Worm (Caenorhabditis elegans) whole organism, L1 larva: ENCODE results near the gene jun-1.

Experiments used
- aha-1 ChIP-seq: fragments of 150-350 bp; optimal IDR thresholded peaks from 2 replicates; lab custom pipeline; 2014; ENCODE audit warnings: missing biosample characterization, missing genetic modification characterization
- alr-1 ChIP-seq: fragments of 200-800 bp; sonication (Bioruptor generic); optimal IDR thresholded peaks from 2 replicates; lab custom pipeline; 2018; ENCODE audit warnings: borderline replicate concordance, mild to moderate bottlenecking, missing genetic modification characterization, missing compliant biosample characterization
- aly-2 ChIP-seq: fragments of 150-350 bp; optimal IDR thresholded peaks from 2 replicates; lab custom pipeline; 2014; ENCODE audit warnings: missing biosample characterization, missing genetic modification characterization
- ama-1 ChIP-seq: fragments of 150-350 bp; optimal IDR thresholded peaks from 2 replicates; lab custom pipeline; 2014
- ceh-8 ChIP-seq: fragments of 200-800 bp; sonication (Bioruptor generic); optimal IDR thresholded peaks from 2 replicates; lab custom pipeline; 2018; ENCODE audit warnings: mild to moderate bottlenecking, missing genetic modification characterization, moderate library complexity, missing compliant biosample characterization
- ceh-82 ChIP-seq, 3 experiments: fragments of 150-350 bp in 1 of 3; sonication (generic microtip) in 2 of 3; optimal IDR thresholded peaks; 2 replicates each; lab custom pipeline; 2014 to 2017; ENCODE audit warnings: missing biosample characterization in 3 of 3, missing genetic modification characterization in 3 of 3
- ceh-88 ChIP-seq: fragments of 200-800 bp; sonication (Bioruptor generic); IDR thresholded peaks from 2 replicates; pipeline ENCODE4 v1.3.6; 2022; ENCODE audit warnings: missing genetic modification characterization, missing compliant biosample characterization
- ceh-90 ChIP-seq: sonication (generic microtip); optimal IDR thresholded peaks from 2 replicates; lab custom pipeline; 2016; ENCODE audit warnings: missing genetic modification characterization, missing compliant biosample characterization
- ces-1 ChIP-seq: fragments of 150-350 bp; optimal IDR thresholded peaks from 2 replicates; lab custom pipeline; 2014; ENCODE audit warnings: missing biosample characterization, missing genetic modification reagents, missing genetic modification characterization
- dpl-1 ChIP-seq, 3 experiments: fragments of 150-350 bp in 2 of 3; sonication (generic microtip) in 1 of 3; optimal IDR thresholded peaks; 2 replicates each; lab custom pipeline; 2014 to 2017; ENCODE audit warnings: missing biosample characterization in 3 of 3, missing genetic modification characterization in 3 of 3, missing genetic modification reagents in 3 of 3
- dsc-1 ChIP-seq: sonication (generic microtip); optimal IDR thresholded peaks from 2 replicates; lab custom pipeline; 2016; ENCODE audit warnings: mild to moderate bottlenecking, missing genetic modification characterization, missing compliant biosample characterization
- efl-1 ChIP-seq, 4 experiments: fragments of 150-350 bp; optimal IDR thresholded peaks in 3 of 4; peaks in 1 of 4; 1 replicate in 1 of 4; 2 replicates in 3 of 4; lab custom pipeline; 2014; ENCODE audit warnings: missing biosample characterization in 2 of 4, missing genetic modification characterization in 2 of 4, missing genetic modification reagents in 2 of 4
- efl-3 ChIP-seq: fragments of 200-800 bp; sonication (Bioruptor generic); optimal IDR thresholded peaks from 2 replicates; lab custom pipeline; 2018; ENCODE audit warnings: mild to moderate bottlenecking, missing genetic modification characterization, missing compliant biosample characterization
- elt-2 ChIP-seq: sonication (generic microtip); optimal IDR thresholded peaks from 2 replicates; lab custom pipeline; 2016; ENCODE audit warnings: missing genetic modification characterization, mild to moderate bottlenecking, inconsistent platforms, missing compliant biosample characterization, missing genetic modification reagents
- elt-3 ChIP-seq, 6 experiments: fragments of 150-350 bp in 1 of 6; sonication (generic microtip); optimal IDR thresholded peaks; 2 replicates each; lab custom pipeline; 2017 to 2018; ENCODE audit warnings: missing biosample characterization in 6 of 6, missing genetic modification characterization in 6 of 6, inconsistent platforms in 1 of 6
- ets-5 ChIP-seq: fragments of 200-800 bp; sonication (Bioruptor generic); IDR thresholded peaks from 2 replicates; pipeline ENCODE4 v1.3.6; 2022; ENCODE audit warnings: missing genetic modification characterization, missing compliant biosample characterization
- grh-1 ChIP-seq: fragments of 200-800 bp; sonication (Bioruptor generic); IDR thresholded peaks from 2 replicates; pipeline ENCODE4 v1.3.6; 2022; ENCODE audit warnings: missing genetic modification reagents, missing genetic modification characterization, missing compliant biosample characterization
- hlh-4 ChIP-seq: sonication (generic microtip); optimal IDR thresholded peaks from 2 replicates; lab custom pipeline; 2016; ENCODE audit warnings: mild to moderate bottlenecking, missing genetic modification characterization, missing compliant biosample characterization
- jun-1 ChIP-seq: fragments of 150-350 bp; optimal IDR thresholded peaks from 2 replicates; lab custom pipeline; 2014; ENCODE audit warnings: missing biosample characterization, missing genetic modification reagents, missing genetic modification characterization
- lin-14 ChIP-seq: fragments of 200-800 bp; sonication (Bioruptor generic); optimal IDR thresholded peaks from 2 replicates; lab custom pipeline; 2018; ENCODE audit warnings: mild to moderate bottlenecking, missing genetic modification characterization, moderate library complexity, missing compliant biosample characterization
- lin-15B ChIP-seq: fragments of 150-350 bp; sonication (generic microtip); optimal IDR thresholded peaks from 3 replicates; lab custom pipeline; 2014; ENCODE audit warnings: missing biosample characterization, missing genetic modification characterization
- lin-35 ChIP-seq, 2 experiments: fragments of 150-350 bp; optimal IDR thresholded peaks; 2 replicates each; lab custom pipeline; 2014; ENCODE audit warnings: missing biosample characterization in 2 of 2, missing genetic modification characterization in 2 of 2, missing genetic modification reagents in 2 of 2
- lir-3 ChIP-seq: sonication (generic microtip); optimal IDR thresholded peaks from 2 replicates; lab custom pipeline; 2016; ENCODE audit warnings: mild to moderate bottlenecking, missing genetic modification characterization, moderate library complexity, missing compliant biosample characterization; ENCODE audit not compliant: poor library complexity
- lsy-2 ChIP-seq, 2 experiments: fragments of 150-350 bp; optimal IDR thresholded peaks; 2 replicates each; lab custom pipeline; 2014; ENCODE audit warnings: missing biosample characterization in 2 of 2, missing genetic modification characterization in 2 of 2
- mab-9 ChIP-seq: fragments of 200-800 bp; sonication (Bioruptor generic); IDR thresholded peaks from 2 replicates; pipeline ENCODE4 v1.3.6; 2022; ENCODE audit warnings: missing genetic modification reagents, missing genetic modification characterization, missing compliant biosample characterization
- mep-1 ChIP-seq: fragments of 150-350 bp; optimal IDR thresholded peaks from 2 replicates; lab custom pipeline; 2014; ENCODE audit warnings: missing biosample characterization, missing genetic modification characterization
- nhr-11 ChIP-seq: fragments of 150-350 bp; optimal IDR thresholded peaks from 2 replicates; lab custom pipeline; 2014; ENCODE audit warnings: missing biosample characterization, missing genetic modification characterization
- nhr-20 ChIP-seq: sonication (generic microtip); optimal IDR thresholded peaks from 2 replicates; lab custom pipeline; 2016; ENCODE audit warnings: mild to moderate bottlenecking, missing genetic modification characterization, missing compliant biosample characterization
- nhr-71 ChIP-seq: sonication (generic microtip); optimal IDR thresholded peaks from 2 replicates; lab custom pipeline; 2016; ENCODE audit warnings: mild to moderate bottlenecking, missing genetic modification characterization, moderate library complexity, missing compliant biosample characterization
- nhr-76 ChIP-seq: sonication (generic microtip); optimal IDR thresholded peaks from 2 replicates; lab custom pipeline; 2017; ENCODE audit warnings: missing biosample characterization, missing genetic modification characterization
- nhr-84 ChIP-seq: sonication (generic microtip); optimal IDR thresholded peaks from 2 replicates; lab custom pipeline; 2017; ENCODE audit warnings: missing biosample characterization, missing genetic modification characterization
- nhr-85 ChIP-seq: sonication (generic microtip); peaks from one replicate; lab custom pipeline; 2016; ENCODE audit warnings: missing genetic modification characterization, inconsistent platforms, missing compliant biosample characterization
- pqm-1 ChIP-seq: sonication (generic microtip); optimal IDR thresholded peaks from 3 replicates; lab custom pipeline; 2017; ENCODE audit warnings: missing biosample characterization, missing genetic modification characterization
- snpc-4 ChIP-seq: fragments of 150-350 bp; optimal IDR thresholded peaks from 2 replicates; lab custom pipeline; 2014; ENCODE audit warnings: missing biosample characterization, missing genetic modification characterization
- snu-23 ChIP-seq: sonication (generic microtip); optimal IDR thresholded peaks from 2 replicates; lab custom pipeline; 2016; ENCODE audit warnings: missing genetic modification characterization, missing compliant biosample characterization
- sptf-1 ChIP-seq: fragments of 150-350 bp; optimal IDR thresholded peaks from 2 replicates; lab custom pipeline; 2014; ENCODE audit warnings: missing biosample characterization, missing genetic modification characterization
- tbx-2 ChIP-seq: sonication (generic microtip); optimal IDR thresholded peaks from 2 replicates; lab custom pipeline; 2016; ENCODE audit warnings: missing genetic modification characterization, missing compliant biosample characterization
- unc-62 ChIP-seq: fragments of 150-350 bp; optimal IDR thresholded peaks from 2 replicates; lab custom pipeline; 2014; ENCODE audit warnings: missing biosample characterization, missing genetic modification reagents, missing genetic modification characterization
- unc-98 ChIP-seq: fragments of 200-800 bp; sonication (Bioruptor generic); IDR thresholded peaks from 2 replicates; pipeline ENCODE4 v1.3.6; 2022; ENCODE audit warnings: missing genetic modification characterization, missing compliant biosample characterization
- xbp-1 ChIP-seq: sonication (generic microtip); optimal IDR thresholded peaks from 2 replicates; lab custom pipeline; 2016; ENCODE audit warnings: missing genetic modification characterization, missing compliant biosample characterization
- zip-4 ChIP-seq: fragments of 200-800 bp; sonication (Bioruptor generic); optimal IDR thresholded peaks from 2 replicates; lab custom pipeline; 2018; ENCODE audit warnings: mild to moderate bottlenecking, missing genetic modification characterization, moderate library complexity, missing compliant biosample characterization
- ztf-11 ChIP-seq, 2 experiments: sonication (generic microtip); optimal IDR thresholded peaks; 2 replicates each; lab custom pipeline; 2016 to 2017; ENCODE audit warnings: missing genetic modification characterization in 2 of 2, missing biosample characterization in 1 of 2, missing compliant biosample characterization in 1 of 2
- ztf-4 ChIP-seq: fragments of 150-350 bp; optimal IDR thresholded peaks from 2 replicates; lab custom pipeline; 2014; ENCODE audit warnings: missing biosample characterization, missing genetic modification characterization

jun-1 gene

ce11 chrII:9093584-9093983, 19.4 kb upstream of the jun-1 start, which contains the start of gene C07H4.1:
Gene C07H4.1, minus strand, starts transcription at chrII:9093684.
- no peak for TF ChIP-seq ceh-82 (tag; optimal IDR thresholded peaks at IDR 0.05; lab: Kevin White, UChicago)
- no peak for TF ChIP-seq aly-2 (tag; lab: Kevin White, UChicago)
- TF ChIP-seq, all 84 proteins: peak for 0

ce11 chrII:9094247-9094790, 18.6 kb upstream of the jun-1 start:
- TF ChIP-seq pqm-1, result peak; percentile 65
- no peak for TF ChIP-seq ztf-4 (tag; lab: Kevin White, UChicago)
- TF ChIP-seq dsc-1 (tag; lab: Kevin White, UChicago), result peak; percentile 55
- no peak for TF ChIP-seq efl-1 (optimal IDR thresholded peaks at IDR 0.05; lab: Kevin White, UChicago)
- TF ChIP-seq efl-1 (GFP tag; optimal IDR thresholded peaks at IDR 0.05 in 1 of 2; lab: Kevin White, UChicago), result peak in 1 of 2 experiments; percentile 81
- no peak for TF ChIP-seq nhr-84
- TF ChIP-seq snu-23 (GFP tag; lab: Kevin White, UChicago), result no peak
- TF ChIP-seq lin-14, result peak; percentile 9

DNA sequence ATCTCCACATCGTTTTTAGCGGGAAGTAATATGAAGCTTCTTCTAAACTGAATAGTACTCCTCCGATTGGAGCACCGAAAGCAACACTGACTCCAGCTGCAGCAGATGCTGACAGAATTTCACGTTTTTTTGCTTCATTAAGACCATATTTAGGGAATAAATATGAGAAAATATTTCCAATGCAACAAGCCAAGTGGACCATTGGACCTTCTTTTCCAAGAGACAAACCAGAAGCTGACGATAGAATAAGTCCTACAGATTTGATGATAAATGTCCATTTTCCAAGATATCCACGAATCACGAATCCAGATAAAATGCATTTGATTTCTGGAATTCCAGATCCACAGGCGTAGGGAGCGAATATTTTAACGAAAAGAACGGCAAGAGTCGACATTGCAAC, 15.7 kb upstream of the jun-1 start:
- TF ChIP-seq nhr-11, result no peak
- TF ChIP-seq nhr-76 (tag; lab: Kevin White, UChicago), result no peak
- no peak for TF ChIP-seq efl-1 (optimal IDR thresholded peaks at IDR 0.05; lab: Kevin White, UChicago)
- no peak for TF ChIP-seq efl-1 (GFP tag; optimal IDR thresholded peaks at IDR 0.05 in 1 of 2; lab: Kevin White, UChicago)
- TF ChIP-seq lsy-2 (tag; optimal IDR thresholded peaks at IDR 0.05; lab: Kevin White, UChicago), result no peak
- TF ChIP-seq lin-14, result no peak

DNA sequence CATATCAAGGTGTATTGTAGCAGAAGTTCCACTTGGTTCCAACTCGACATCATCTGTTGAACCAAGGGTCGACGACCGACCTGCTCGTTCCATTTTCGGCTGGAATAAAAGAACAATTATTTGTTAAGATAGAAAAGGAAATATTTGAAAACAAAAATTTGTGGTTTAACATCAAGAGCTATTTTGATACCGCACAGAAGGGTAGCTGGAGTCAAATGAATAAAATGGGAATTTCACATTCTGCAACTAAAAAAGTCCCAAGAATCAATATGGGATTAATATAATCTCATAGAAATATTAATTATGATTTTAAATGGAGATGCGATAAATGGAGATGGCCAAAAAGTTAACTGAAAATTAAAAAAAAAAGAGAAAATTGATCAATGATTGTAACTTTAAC, 14.5 kb upstream of the jun-1 start, which contains the start of gene clh-5:
TSS of gene clh-5 (minus strand) at position 101 of the 400 bp plus-strand sequence.
- TF ChIP-seq nhr-20 (tag; lab: Kevin White, UChicago) (no peak), ztf-11 (tag; optimal IDR thresholded peaks at IDR 0.05; lab: Kevin White, UChicago) (no peak), lin-35 (GFP tag; optimal IDR thresholded peaks at IDR 0.05; lab: Kevin White, UChicago) (no peak), ceh-88 (GFP tag; lab: Robert Waterston, UW) (no peak), xbp-1 (tag; lab: Kevin White, UChicago) (no peak), aha-1 (tag; lab: Kevin White, UChicago) (no peak), efl-3 (GFP tag; lab: Kevin White, UChicago) (no peak), mep-1 (no peak), zip-4 (GFP tag; lab: Kevin White, UChicago) (no peak), hlh-4 (no peak), elt-3 (tag; optimal IDR thresholded peaks at IDR 0.05; lab: Kevin White, UChicago) (no peak), ceh-82 (tag; optimal IDR thresholded peaks at IDR 0.05; lab: Kevin White, UChicago) (no peak), jun-1 (tag; lab: Kevin White, UChicago) (no peak), dsc-1 (tag; lab: Kevin White, UChicago) (no peak)

- peak; percentile 71 for TF ChIP-seq tbx-2 (tag; lab: Kevin White, UChicago)
- no peak for TF ChIP-seq ceh-88 (GFP tag; lab: Robert Waterston, UW)
- TF ChIP-seq ama-1 (lab: Kevin White, UChicago), result no peak
- peak; percentile 72 for TF ChIP-seq lin-14
- TF ChIP-seq nhr-71 (tag; lab: Kevin White, UChicago), result peak; percentile 88
- peak; percentile 11 for TF ChIP-seq elt-2 (tag; lab: Kevin White, UChicago)
- TF ChIP-seq mep-1, result peak; percentile 89
- peak; percentile 71 to 82 (median 81) for TF ChIP-seq dpl-1 (GFP tag; optimal IDR thresholded peaks at IDR 0.05; lab: Kevin White, UChicago)
- peak; percentile 9 for TF ChIP-seq lir-3 (tag; lab: Kevin White, UChicago)
- TF ChIP-seq ces-1 (GFP tag; lab: Kevin White, UChicago), result no peak
- no peak for TF ChIP-seq ceh-90 (tag; lab: Kevin White, UChicago)
- TF ChIP-seq snpc-4 (tag; lab: Kevin White, UChicago), result peak; percentile 64
- TF ChIP-seq ceh-82 (tag; optimal IDR thresholded peaks at IDR 0.05; lab: Kevin White, UChicago), result peak; percentile 67 to 68 (median 67)
- no peak for TF ChIP-seq unc-98 (GFP tag; lab: Robert Waterston, UW)
- peak; percentile 38 for TF ChIP-seq ceh-8 (GFP tag; lab: Kevin White, UChicago)
- no peak for TF ChIP-seq unc-62 (GFP tag; lab: Kevin White, UChicago)
- peak; percentile 82 for TF ChIP-seq nhr-85 (tag; lab: Kevin White, UChicago)
- no peak for TF ChIP-seq alr-1 (tag; lab: Kevin White, UChicago)
- peak; percentile 71 to 85 for TF ChIP-seq efl-1 (optimal IDR thresholded peaks at IDR 0.05; lab: Kevin White, UChicago)
- peak; percentile 76 to 98 for TF ChIP-seq efl-1 (GFP tag; optimal IDR thresholded peaks at IDR 0.05 in 1 of 2; lab: Kevin White, UChicago)
- no peak for TF ChIP-seq sptf-1
- no peak for TF ChIP-seq efl-3 (GFP tag; lab: Kevin White, UChicago)
- no peak for TF ChIP-seq mab-9
- peak; percentile 54 for TF ChIP-seq grh-1 (GFP tag; lab: Robert Waterston, UW)
- peak; percentile 10 for TF ChIP-seq lin-15B (tag; lab: Kevin White, UChicago)
- TF ChIP-seq ets-5 (GFP tag; lab: Robert Waterston, UW), result no peak
Observed at ce11 chrII:9099017-9099416, 13.9 kb upstream of the jun-1 start, which contains the start of gene T24H10.1. Gene T24H10.1, plus strand, starts transcription at chrII:9099371.
